Worm (Caenorhabditis elegans): Measurements from ENCODE around the gene hda-6.

ce11 chrIV:5396769-5397168, 32.7 kb upstream of the hda-6 start, which contains the start of gene ZK616.3:
- no peak for TF ChIP-seq unc-98 (GFP tag; IDR thresholded peaks at IDR 0.05)
- no peak for TF ChIP-seq snu-23 (GFP tag; optimal IDR thresholded peaks at IDR 0.05)
- TF ChIP-seq blmp-1 (tag; optimal IDR thresholded peaks at IDR 0.05): no peak
- TF ChIP-seq elt-2 (tag; optimal IDR thresholded peaks at IDR 0.05): no peak
- TF ChIP-seq ama-1 (optimal IDR thresholded peaks at IDR 0.05): no peak
- TF ChIP-seq skn-1 (tag; optimal IDR thresholded peaks at IDR 0.05): no peak
- TF ChIP-seq irx-1 (tag; optimal IDR thresholded peaks at IDR 0.05): no peak
